Worm (Caenorhabditis elegans) whole organism, L1 larva: ENCODE measurements around the gene T04C12.33.

ENCODE experiments used
- C16A3.4 ChIP-seq: fragments of 150-350 bp; optimal IDR thresholded peaks from 2 replicates; lab custom pipeline; 2014; ENCODE audit warnings: missing biosample characterization, missing genetic modification characterization
- ama-1 ChIP-seq: fragments of 150-350 bp; optimal IDR thresholded peaks from 2 replicates; lab custom pipeline; 2014
- ces-1 ChIP-seq: fragments of 150-350 bp; optimal IDR thresholded peaks from 2 replicates; lab custom pipeline; 2014; ENCODE audit warnings: missing biosample characterization, missing genetic modification reagents, missing genetic modification characterization
- dpl-1 ChIP-seq, 3 experiments: fragments of 150-350 bp in 2 of 3; sonication (generic microtip) in 1 of 3; optimal IDR thresholded peaks; 2 replicates each; lab custom pipeline; 2014 to 2017; ENCODE audit warnings: missing biosample characterization in 3 of 3, missing genetic modification characterization in 3 of 3, missing genetic modification reagents in 3 of 3
- dsc-1 ChIP-seq: sonication (generic microtip); optimal IDR thresholded peaks from 2 replicates; lab custom pipeline; 2016; ENCODE audit warnings: mild to moderate bottlenecking, missing genetic modification characterization, missing compliant biosample characterization
- egl-27 ChIP-seq, 2 experiments: fragments of 150-350 bp in 1 of 2; sonication (generic microtip); optimal IDR thresholded peaks; 3 replicates each; lab custom pipeline; 2017 to 2018; ENCODE audit warnings: missing biosample characterization in 2 of 2, missing genetic modification characterization in 2 of 2, missing genetic modification reagents in 2 of 2
- fkh-10 ChIP-seq: sonication (generic microtip); optimal IDR thresholded peaks from 2 replicates; lab custom pipeline; 2017; ENCODE audit warnings: missing biosample characterization, missing genetic modification reagents, missing genetic modification characterization
- lin-14 ChIP-seq: fragments of 200-800 bp; sonication (Bioruptor generic); optimal IDR thresholded peaks from 2 replicates; lab custom pipeline; 2018; ENCODE audit warnings: mild to moderate bottlenecking, missing genetic modification characterization, moderate library complexity, missing compliant biosample characterization
- mab-9 ChIP-seq: fragments of 200-800 bp; sonication (Bioruptor generic); IDR thresholded peaks from 2 replicates; pipeline ENCODE4 v1.3.6; 2022; ENCODE audit warnings: missing genetic modification reagents, missing genetic modification characterization, missing compliant biosample characterization
- nhr-12 ChIP-seq: sonication (generic microtip); optimal IDR thresholded peaks from 2 replicates; lab custom pipeline; 2017; ENCODE audit warnings: missing biosample characterization, missing genetic modification characterization
- nhr-20 ChIP-seq: sonication (generic microtip); optimal IDR thresholded peaks from 2 replicates; lab custom pipeline; 2016; ENCODE audit warnings: mild to moderate bottlenecking, missing genetic modification characterization, missing compliant biosample characterization
- nhr-47 ChIP-seq: sonication (generic microtip); optimal IDR thresholded peaks from 2 replicates; lab custom pipeline; 2016; ENCODE audit warnings: mild to moderate bottlenecking, missing genetic modification characterization, moderate library complexity, missing compliant biosample characterization
- snpc-4 ChIP-seq: fragments of 150-350 bp; optimal IDR thresholded peaks from 2 replicates; lab custom pipeline; 2014; ENCODE audit warnings: missing biosample characterization, missing genetic modification characterization
- snu-23 ChIP-seq: sonication (generic microtip); optimal IDR thresholded peaks from 2 replicates; lab custom pipeline; 2016; ENCODE audit warnings: missing genetic modification characterization, missing compliant biosample characterization
- unc-98 ChIP-seq: fragments of 200-800 bp; sonication (Bioruptor generic); IDR thresholded peaks from 2 replicates; pipeline ENCODE4 v1.3.6; 2022; ENCODE audit warnings: missing genetic modification characterization, missing compliant biosample characterization
- zip-4 ChIP-seq: fragments of 200-800 bp; sonication (Bioruptor generic); optimal IDR thresholded peaks from 2 replicates; lab custom pipeline; 2018; ENCODE audit warnings: mild to moderate bottlenecking, missing genetic modification characterization, moderate library complexity, missing compliant biosample characterization
- ztf-4 ChIP-seq: fragments of 150-350 bp; optimal IDR thresholded peaks from 2 replicates; lab custom pipeline; 2014; ENCODE audit warnings: missing biosample characterization, missing genetic modification characterization

T04C12.33 gene

ce11 chrV:11098599-11098998 is 46.6 kb downstream of the T04C12.33 start, which contains the start of gene cdkl-1:
TSS of gene cdkl-1 (plus strand) at chrV:11098899.
- no peak for TF ChIP-seq nhr-47 (tag; lab: Kevin White, UChicago)
- no peak for TF ChIP-seq C16A3.4 (tag; lab: Kevin White, UChicago)
- no peak for TF ChIP-seq nhr-12 (tag; lab: Kevin White, UChicago)
- no peak for TF ChIP-seq unc-98
- TF ChIP-seq dpl-1 (GFP tag; optimal IDR thresholded peaks at IDR 0.05; lab: Kevin White, UChicago) = no peak
- no peak for TF ChIP-seq ztf-4
- no peak for TF ChIP-seq lin-14 (GFP tag; lab: Kevin White, UChicago)
- TF ChIP-seq ces-1 (GFP tag; lab: Kevin White, UChicago) = no peak
- no peak for TF ChIP-seq snpc-4 (tag; lab: Kevin White, UChicago)
- no peak for TF ChIP-seq zip-4
- TF ChIP-seq nhr-20 (tag; lab: Kevin White, UChicago) = no peak
- TF ChIP-seq dsc-1 = no peak
- no peak for TF ChIP-seq ama-1 (lab: Kevin White, UChicago)
- TF ChIP-seq egl-27 (tag; optimal IDR thresholded peaks at IDR 0.05; lab: Kevin White, UChicago) = no peak
- no peak for TF ChIP-seq fkh-10 (GFP tag; lab: Kevin White, UChicago)
- no peak for TF ChIP-seq mab-9
- TF ChIP-seq snu-23 = no peak
